Fruit fly (Drosophila melanogaster): ENCODE results near the gene Tsp86D.

The Tsp86D gene

dm6 chr3R:10884031-10884677 lies 15.6 kb downstream of the Tsp86D start (continued):
- TF ChIP-seq ato (GFP tag; IDR thresholded peaks at IDR 0.05; ENCODE audit: partially characterized antibody) (no peak), CG6654 (GFP tag; optimal IDR thresholded peaks at IDR 0.05) (no peak), CG1792 (GFP tag; optimal IDR thresholded peaks at IDR 0.05) (no peak), CG3281 (GFP tag; optimal IDR thresholded peaks at IDR 0.05) (peak; percentile 87), Meics (GFP tag; optimal IDR thresholded peaks at IDR 0.05) (peak; percentile 84), Hr78 (GFP tag; optimal IDR thresholded peaks at IDR 0.05) (peak in 1 of 2 experiments; percentile 21), CG4854 (GFP tag; optimal IDR thresholded peaks at IDR 0.05) (peak; percentile 31), slou (GFP tag; optimal IDR thresholded peaks at IDR 0.05) (no peak), CG10543 (GFP tag; optimal IDR thresholded peaks at IDR 0.05) (peak; percentile 23), Stat92E (GFP tag; optimal IDR thresholded peaks at IDR 0.05) (no peak), ttk (GFP tag; IDR thresholded peaks at IDR 0.05) (peak; percentile 74), CG1529 (GFP tag; optimal IDR thresholded peaks at IDR 0.05) (no peak), CG4360 (GFP tag; IDR thresholded peaks at IDR 0.05) (no peak), corto (GFP tag; optimal IDR thresholded peaks at IDR 0.05) (no peak), CG7963 (GFP tag; IDR thresholded peaks at IDR 0.05; ENCODE audit: partially characterized antibody) (no peak), lola (GFP tag; optimal IDR thresholded peaks at IDR 0.05) (no peak), tup (GFP tag; optimal IDR thresholded peaks at IDR 0.05) (peak; percentile 39), Hand (GFP tag; optimal IDR thresholded peaks at IDR 0.05) (peak; percentile 16), Myb (GFP tag; optimal IDR thresholded peaks at IDR 0.05) (no peak), CG13287 (GFP tag; IDR thresholded peaks at IDR 0.05; ENCODE audit: partially characterized antibody) (no peak), trem (tag; optimal IDR thresholded peaks at IDR 0.05) (no peak), dmrt11E (tag; optimal IDR thresholded peaks at IDR 0.05) (no peak), CG3995 (GFP tag; optimal IDR thresholded peaks at IDR 0.05) (peak; percentile 24), Sox102F (GFP tag; optimal IDR thresholded peaks at IDR 0.05) (peak; percentile 73), ems (GFP tag; optimal IDR thresholded peaks at IDR 0.05) (peak; percentile 40), kay (GFP tag; optimal IDR thresholded peaks at IDR 0.05) (no peak), Scr (GFP tag; IDR thresholded peaks at IDR 0.05; ENCODE audit: partially characterized antibody) (no peak), Ssrp (tag; optimal IDR thresholded peaks at IDR 0.05) (peak; percentile 33), Side (GFP tag; optimal IDR thresholded peaks at IDR 0.05) (no peak), CG3838 (GFP tag; optimal IDR thresholded peaks at IDR 0.05) (no peak), CG9932 (GFP tag; IDR thresholded peaks at IDR 0.05) (peak; percentile 83), NC2α (GFP tag; optimal IDR thresholded peaks at IDR 0.05) (no peak), CG11560 (tag; IDR thresholded peaks at IDR 0.05) (peak; percentile 57; the same call in 2 of the 3 replicates), Deaf1 (tag; optimal IDR thresholded peaks at IDR 0.05) (peak; percentile 46), bsh (GFP tag; optimal IDR thresholded peaks at IDR 0.05) (peak in 1 of 2 experiments; percentile 29), D19B (GFP tag; optimal IDR thresholded peaks at IDR 0.05) (peak; percentile 98), chm (GFP tag; IDR thresholded peaks at IDR 0.05) (peak; percentile 53; the same call in 1 of the 2 replicates), Nf-YB (GFP tag; optimal IDR thresholded peaks at IDR 0.05) (peak; percentile 26), cg (GFP tag; optimal IDR thresholded peaks at IDR 0.05) (peak; percentile 3), dmrt99B (tag; optimal IDR thresholded peaks at IDR 0.05) (peak; percentile 92), CG1602 (GFP tag; optimal IDR thresholded peaks at IDR 0.05) (peak; percentile 19), Dek (tag; optimal IDR thresholded peaks at IDR 0.05) (peak; percentile 84), CG32767 (GFP tag; IDR thresholded peaks at IDR 0.05) (peak; percentile 74), Atf6 (GFP tag; IDR thresholded peaks at IDR 0.05) (peak; percentile 76), gce (GFP tag; IDR thresholded peaks at IDR 0.05) (peak; percentile 65; the same call in 1 of the 3 replicates), CG4820 (GFP tag; optimal IDR thresholded peaks at IDR 0.05) (peak; percentile 60), CG10565 (GFP tag; optimal IDR thresholded peaks at IDR 0.05) (no peak), Bdp1 (GFP tag; optimal IDR thresholded peaks at IDR 0.05) (no peak)

All from whole organism, embryonic.